Fruit fly (Drosophila melanogaster) whole organism, prepupa: ENCODE measurements around the gene CG32259.
A peak's percentile ranks its signal among the peaks of the same experiment; 100 is the strongest.

ENCODE experiments used
- CG10631 ChIP-seq: fragments of 200-800 bp; sonication (Bioruptor generic); optimal IDR thresholded peaks from 2 replicates; lab custom pipeline; 2016; ENCODE audit warnings: missing biosample characterization, missing genetic modification characterization
- CG10669 ChIP-seq: fragments of 200-800 bp; sonication (Bioruptor generic); optimal IDR thresholded peaks from 3 replicates; lab custom pipeline; 2018; ENCODE audit warnings: missing biosample characterization, mild to moderate bottlenecking, missing genetic modification characterization, moderate library complexity
- CG11294 ChIP-seq: fragments of 200-800 bp; sonication (Bioruptor generic); IDR thresholded peaks from 2 replicates; pipeline ENCODE4 v1.3.6; 2022; ENCODE audit warnings: missing biosample characterization, missing genetic modification characterization
- CG11762 ChIP-seq: fragments of 200-800 bp; sonication (Bioruptor generic); optimal IDR thresholded peaks from 3 replicates; lab custom pipeline; 2016; ENCODE audit warnings: missing biosample characterization, missing genetic modification characterization; ENCODE audit not compliant: insufficient read depth
- CG11902 ChIP-seq: fragments of 200-800 bp; sonication (Bioruptor generic); optimal IDR thresholded peaks from 3 replicates; lab custom pipeline; 2016; ENCODE audit warnings: missing biosample characterization, missing genetic modification characterization
- CG15336 ChIP-seq: fragments of 200-800 bp; sonication (Bioruptor generic); IDR thresholded peaks from 2 replicates; pipeline ENCODE4 v1.3.6; 2022; ENCODE audit warnings: missing biosample characterization, missing genetic modification characterization
- CG1621 ChIP-seq: fragments of 200-800 bp; sonication (Bioruptor generic); optimal IDR thresholded peaks from 3 replicates; lab custom pipeline; 2018; ENCODE audit warnings: missing biosample characterization, mild to moderate bottlenecking, missing genetic modification characterization
- CG16779 ChIP-seq: fragments of 200-800 bp; sonication (Bioruptor generic); optimal IDR thresholded peaks from 3 replicates; lab custom pipeline; 2017; ENCODE audit warnings: missing biosample characterization, mild to moderate bottlenecking, missing genetic modification characterization
- CG3032 ChIP-seq: fragments of 200-800 bp; optimal IDR thresholded peaks from 2 replicates; lab custom pipeline; 2019; ENCODE audit warnings: missing biosample characterization, mild to moderate bottlenecking, missing genetic modification characterization, moderate library complexity
- CG31627 ChIP-seq: fragments of 200-800 bp; sonication (Bioruptor generic); optimal IDR thresholded peaks from 3 replicates; lab custom pipeline; 2016; ENCODE audit warnings: missing biosample characterization, missing genetic modification characterization
- CG32006 ChIP-seq: fragments of 200-800 bp; sonication (Bioruptor generic); optimal IDR thresholded peaks from 3 replicates; lab custom pipeline; 2017; ENCODE audit warnings: missing biosample characterization, mild to moderate bottlenecking, missing genetic modification characterization
- CG34406 ChIP-seq: fragments of 200-800 bp; sonication (Bioruptor generic); optimal IDR thresholded peaks from 3 replicates; lab custom pipeline; 2016; ENCODE audit warnings: missing biosample characterization, missing genetic modification characterization
- CG4318 ChIP-seq: fragments of 200-800 bp; sonication (Bioruptor generic); optimal IDR thresholded peaks from 3 replicates; lab custom pipeline; 2017; ENCODE audit warnings: missing biosample characterization, mild to moderate bottlenecking, missing genetic modification characterization
- CG6163 ChIP-seq: fragments of 200-800 bp; sonication (Bioruptor generic); IDR thresholded peaks from 3 replicates; pipeline ENCODE4 v1.3.6; 2022; ENCODE audit warnings: missing biosample characterization, missing genetic modification characterization
- CG6276 ChIP-seq: fragments of 200-800 bp; sonication (Bioruptor generic); optimal IDR thresholded peaks from 2 replicates; lab custom pipeline; 2017; ENCODE audit warnings: missing biosample characterization, mild to moderate bottlenecking, missing genetic modification characterization
- CG6792 ChIP-seq: fragments of 200-800 bp; sonication (Bioruptor generic); optimal IDR thresholded peaks from 3 replicates; lab custom pipeline; 2016; ENCODE audit warnings: missing biosample characterization, missing genetic modification characterization
- CG7368 ChIP-seq: fragments of 200-800 bp; sonication (Bioruptor generic); optimal IDR thresholded peaks from 3 replicates; lab custom pipeline; 2016; ENCODE audit warnings: missing biosample characterization, missing genetic modification characterization
- CG8119 ChIP-seq: fragments of 200-800 bp; sonication (Bioruptor generic); IDR thresholded peaks from 3 replicates; pipeline ENCODE4 v1.3.6; 2022; ENCODE audit warnings: missing biosample characterization, missing genetic modification characterization
- CG8319 ChIP-seq: fragments of 200-800 bp; sonication (Bioruptor generic); optimal IDR thresholded peaks from 3 replicates; lab custom pipeline; 2016; ENCODE audit warnings: missing biosample characterization, missing genetic modification characterization
- CG8632 ChIP-seq: fragments of 200-800 bp; sonication (Bioruptor generic); optimal IDR thresholded peaks from 3 replicates; lab custom pipeline; 2016; ENCODE audit warnings: missing biosample characterization, missing genetic modification characterization
- CG9139 ChIP-seq: fragments of 200-800 bp; sonication (Bioruptor generic); optimal IDR thresholded peaks from 3 replicates; lab custom pipeline; 2017; ENCODE audit warnings: missing biosample characterization, mild to moderate bottlenecking, missing genetic modification characterization
- Eip75B ChIP-seq: fragments of 200-800 bp; sonication (Bioruptor generic); optimal IDR thresholded peaks from 3 replicates; lab custom pipeline; 2016; ENCODE audit warnings: missing biosample characterization, missing genetic modification characterization
- Eip78C ChIP-seq: fragments of 200-800 bp; sonication (Bioruptor generic); peaks from one replicate; lab custom pipeline; 2016; ENCODE audit warnings: missing biosample characterization, missing genetic modification characterization
- Ets96B ChIP-seq: fragments of 200-800 bp; optimal IDR thresholded peaks from 2 replicates; lab custom pipeline; 2019; ENCODE audit warnings: missing biosample characterization, mild to moderate bottlenecking, missing genetic modification characterization, moderate library complexity
- Hr38 ChIP-seq: sonication (Bioruptor generic); optimal IDR thresholded peaks from 2 replicates; lab custom pipeline; 2016; ENCODE audit warnings: missing biosample characterization, missing genetic modification characterization
- Hr4 ChIP-seq: fragments of 200-800 bp; sonication (Bioruptor generic); optimal IDR thresholded peaks from 3 replicates; lab custom pipeline; 2016; ENCODE audit warnings: missing biosample characterization, missing genetic modification characterization
- Lpt ChIP-seq: fragments of 200-800 bp; sonication (Bioruptor generic); optimal IDR thresholded peaks from 3 replicates; lab custom pipeline; 2016; ENCODE audit warnings: missing biosample characterization, missing genetic modification characterization
- Met ChIP-seq: fragments of 200-800 bp; sonication (Bioruptor generic); optimal IDR thresholded peaks from 3 replicates; lab custom pipeline; 2016; ENCODE audit warnings: missing biosample characterization, missing genetic modification characterization
- Sox102F ChIP-seq: fragments of 200-800 bp; sonication (Bioruptor generic); optimal IDR thresholded peaks from 2 replicates; lab custom pipeline; 2016; ENCODE audit warnings: missing biosample characterization, mild to moderate bottlenecking, missing genetic modification characterization
- Sox14 ChIP-seq: fragments of 200-800 bp; sonication (Bioruptor generic); optimal IDR thresholded peaks from 3 replicates; lab custom pipeline; 2016; ENCODE audit warnings: missing biosample characterization, missing genetic modification characterization
- Sox15 ChIP-seq: fragments of 200-800 bp; sonication (Bioruptor generic); optimal IDR thresholded peaks from 3 replicates; lab custom pipeline; 2016; ENCODE audit warnings: missing biosample characterization, missing genetic modification characterization
- cyc ChIP-seq: fragments of 200-800 bp; sonication (Bioruptor generic); optimal IDR thresholded peaks from 3 replicates; lab custom pipeline; 2016; ENCODE audit warnings: missing biosample characterization, missing genetic modification characterization
- dac ChIP-seq: fragments of 200-800 bp; sonication (Bioruptor generic); optimal IDR thresholded peaks from 2 replicates; lab custom pipeline; 2017; ENCODE audit warnings: missing biosample characterization, mild to moderate bottlenecking, missing genetic modification characterization
- dsx ChIP-seq: fragments of 200-800 bp; optimal IDR thresholded peaks from 3 replicates; lab custom pipeline; 2019; ENCODE audit warnings: missing biosample characterization, mild to moderate bottlenecking, missing genetic modification characterization, moderate library complexity; ENCODE audit not compliant: poor library complexity, severe bottlenecking
- eg ChIP-seq: fragments of 200-800 bp; sonication (Bioruptor generic); IDR thresholded peaks from 3 replicates; pipeline ENCODE4 v1.3.6; 2022; ENCODE audit warnings: missing biosample characterization, missing genetic modification characterization
- esn ChIP-seq: fragments of 200-800 bp; sonication (Bioruptor generic); optimal IDR thresholded peaks from 2 replicates; lab custom pipeline; 2016; ENCODE audit warnings: missing biosample characterization, mild to moderate bottlenecking, missing genetic modification characterization, moderate library complexity
- fd59A ChIP-seq: fragments of 200-800 bp; sonication (Bioruptor generic); optimal IDR thresholded peaks from 2 replicates; lab custom pipeline; 2017; ENCODE audit warnings: missing biosample characterization, mild to moderate bottlenecking, missing genetic modification characterization, missing genetic modification reagents
- fkh ChIP-seq: fragments of 200-800 bp; sonication (Bioruptor generic); optimal IDR thresholded peaks from 3 replicates; lab custom pipeline; 2017; ENCODE audit warnings: missing biosample characterization, mild to moderate bottlenecking, missing genetic modification characterization, moderate library complexity
- net ChIP-seq: fragments of 200-800 bp; sonication (Bioruptor generic); optimal IDR thresholded peaks from 3 replicates; lab custom pipeline; 2016; ENCODE audit warnings: missing biosample characterization, missing genetic modification characterization
- salr ChIP-seq, 2 experiments: fragments of 200-800 bp; sonication (Bioruptor generic); optimal IDR thresholded peaks; 3 replicates each; lab custom pipeline; 2016 to 2018; ENCODE audit warnings: missing biosample characterization in 2 of 2, missing genetic modification characterization in 2 of 2, mild to moderate bottlenecking in 1 of 2
- ss ChIP-seq, 2 experiments: fragments of 200-800 bp; sonication (Bioruptor generic); optimal IDR thresholded peaks; 2 replicates in 1 of 2; 3 replicates in 1 of 2; lab custom pipeline; 2017 to 2018; ENCODE audit warnings: mild to moderate bottlenecking in 2 of 2, missing biosample characterization in 2 of 2, missing genetic modification characterization in 2 of 2, moderate library complexity in 1 of 2
- svp ChIP-seq: fragments of 200-800 bp; sonication (Bioruptor generic); peaks from one replicate; lab custom pipeline; 2016; ENCODE audit warnings: missing biosample characterization, missing genetic modification characterization
- topi ChIP-seq: fragments of 200-800 bp; sonication (Bioruptor generic); optimal IDR thresholded peaks from 3 replicates; lab custom pipeline; 2016; ENCODE audit warnings: missing biosample characterization, missing genetic modification characterization

CG32259 gene

dm6 chr3L:4068368-4068767 lies 801 bp upstream of the CG32259 start:
- TF ChIP-seq Hr4 (GFP tag; lab: Kevin White, UChicago) = no peak
- no peak for TF ChIP-seq Sox15 (GFP tag; lab: Kevin White, UChicago)
- no peak for TF ChIP-seq CG10669 (GFP tag; lab: Kevin White, UChicago)
- TF ChIP-seq Eip78C (GFP tag; lab: Kevin White, UChicago) = no peak
- TF ChIP-seq CG6792 (GFP tag; lab: Kevin White, UChicago) = no peak
- no peak for TF ChIP-seq Met
- no peak for TF ChIP-seq Eip75B (GFP tag; lab: Kevin White, UChicago)
- TF ChIP-seq CG11294 (GFP tag; lab: Robert Waterston, UW) = no peak
- TF ChIP-seq Sox102F (GFP tag; lab: Kevin White, UChicago) = no peak
- TF ChIP-seq CG9139 (GFP tag; lab: Kevin White, UChicago) = no peak
- no peak for TF ChIP-seq Ets96B
- TF ChIP-seq topi (GFP tag; lab: Kevin White, UChicago) = no peak
- TF ChIP-seq CG16779 (tag; lab: Kevin White, UChicago) = peak; percentile 50
- TF ChIP-seq dsx (GFP tag; lab: Kevin White, UChicago) = no peak
- no peak for TF ChIP-seq CG7368 (GFP tag; lab: Kevin White, UChicago)
- peak; percentile 57; the same call in 2 of the 3 replicates for TF ChIP-seq eg (GFP tag; lab: Robert Waterston, UW)
- TF ChIP-seq svp = peak; percentile 83
- no peak for TF ChIP-seq CG11762 (GFP tag; lab: Kevin White, UChicago)
- TF ChIP-seq fkh (GFP tag; lab: Kevin White, UChicago) = no peak
- no peak for TF ChIP-seq CG11902 (GFP tag; lab: Kevin White, UChicago)
- TF ChIP-seq CG4318 = no peak
- TF ChIP-seq CG31627 (GFP tag; lab: Kevin White, UChicago) = no peak
- TF ChIP-seq CG6163 (GFP tag; lab: Robert Waterston, UW) = 0 out of 3 replicates have a peak, but pooled peaks have one; percentile 16
- TF ChIP-seq CG8119 (GFP tag; lab: Robert Waterston, UW) = 0 out of 3 replicates have a peak, but pooled peaks have one; percentile 33
- no peak for TF ChIP-seq ss (GFP tag; optimal IDR thresholded peaks at IDR 0.05; lab: Kevin White, UChicago)
- no peak for TF ChIP-seq CG8319 (GFP tag; lab: Kevin White, UChicago)
- TF ChIP-seq dac (GFP tag; lab: Kevin White, UChicago) = peak; percentile 6
- TF ChIP-seq CG10631 = no peak
- peak; percentile 70 for TF ChIP-seq CG6276
- TF ChIP-seq net (GFP tag; lab: Kevin White, UChicago) = no peak
- no peak for TF ChIP-seq CG8632
- TF ChIP-seq salr (GFP tag; optimal IDR thresholded peaks at IDR 0.05; lab: Kevin White, UChicago) = no peak
- TF ChIP-seq cyc = no peak
- peak; percentile 33 for TF ChIP-seq Lpt (GFP tag; lab: Kevin White, UChicago)
- TF ChIP-seq Hr38 (GFP tag; lab: Kevin White, UChicago) = no peak
- no peak for TF ChIP-seq Sox14
- no peak for TF ChIP-seq CG32006
- TF ChIP-seq CG34406 = no peak
- TF ChIP-seq fd59A (GFP tag; lab: Kevin White, UChicago) = no peak
- no peak for TF ChIP-seq CG3032 (tag; lab: Kevin White, UChicago)
- TF ChIP-seq CG15336 (GFP tag; lab: Robert Waterston, UW) = peak; percentile 44; the same call in 1 of the 2 replicates
- TF ChIP-seq esn = no peak
- TF ChIP-seq CG1621 (tag; lab: Kevin White, UChicago) = no peak
